Worm (Caenorhabditis elegans) whole organism, mixed stage, embryonic: ENCODE data around the gene prp-8.

Experiments used
- bed-3 ChIP-seq: fragments of 200-800 bp; sonication (Bioruptor generic); optimal IDR thresholded peaks from 3 replicates; lab custom pipeline; 2018; ENCODE audit warnings: mild to moderate bottlenecking, missing genetic modification characterization, moderate library complexity, missing compliant biosample characterization
- blmp-1 ChIP-seq: fragments of 150-350 bp; optimal IDR thresholded peaks from 2 replicates; lab custom pipeline; 2014; ENCODE audit warnings: missing biosample characterization, missing genetic modification characterization
- ceh-39 ChIP-seq: fragments of 150-350 bp; optimal IDR thresholded peaks from 2 replicates; lab custom pipeline; 2014; ENCODE audit warnings: missing biosample characterization, missing genetic modification characterization
- ceh-43 ChIP-seq: fragments of 200-800 bp; sonication (Bioruptor generic); optimal IDR thresholded peaks from 2 replicates; lab custom pipeline; 2018; ENCODE audit warnings: mild to moderate bottlenecking, missing genetic modification characterization, moderate library complexity, missing compliant biosample characterization
- ceh-83 ChIP-seq: fragments of 200-800 bp; sonication (Bioruptor generic); optimal IDR thresholded peaks from 2 replicates; lab custom pipeline; 2018; ENCODE audit warnings: mild to moderate bottlenecking, missing genetic modification characterization, missing compliant biosample characterization
- ces-1 ChIP-seq: fragments of 150-350 bp; optimal IDR thresholded peaks from 2 replicates; lab custom pipeline; 2014; ENCODE audit warnings: missing biosample characterization, missing genetic modification reagents, missing genetic modification characterization
- cnd-1 ChIP-seq: fragments of 200-800 bp; sonication (Bioruptor generic); optimal IDR thresholded peaks from 2 replicates; lab custom pipeline; 2018; ENCODE audit warnings: mild to moderate bottlenecking, missing genetic modification characterization, missing compliant biosample characterization
- drap-1 ChIP-seq: fragments of 200-800 bp; sonication (Bioruptor generic); optimal IDR thresholded peaks from 3 replicates; lab custom pipeline; 2018; ENCODE audit warnings: mild to moderate bottlenecking, missing genetic modification characterization, missing compliant biosample characterization
- elt-3 ChIP-seq: fragments of 150-350 bp; optimal IDR thresholded peaks from 2 replicates; lab custom pipeline; 2014; ENCODE audit warnings: missing biosample characterization, missing genetic modification characterization
- flh-1 ChIP-seq: fragments of 200-800 bp; sonication (Bioruptor generic); optimal IDR thresholded peaks from 2 replicates; lab custom pipeline; 2018; ENCODE audit warnings: mild to moderate bottlenecking, missing genetic modification characterization, moderate library complexity, missing compliant biosample characterization
- ham-2 ChIP-seq: fragments of 200-800 bp; sonication (Bioruptor generic); optimal IDR thresholded peaks from 2 replicates; lab custom pipeline; 2018; ENCODE audit warnings: mild to moderate bottlenecking, missing genetic modification characterization, missing compliant biosample characterization
- hlh-1 ChIP-seq: fragments of 150-350 bp; optimal IDR thresholded peaks from 2 replicates; lab custom pipeline; 2014; ENCODE audit warnings: missing biosample characterization, missing genetic modification reagents, missing genetic modification characterization
- lin-13 ChIP-seq: fragments of 150-350 bp; optimal IDR thresholded peaks from 2 replicates; lab custom pipeline; 2014; ENCODE audit warnings: missing biosample characterization, missing genetic modification characterization
- lsy-2 ChIP-seq: fragments of 150-350 bp; optimal IDR thresholded peaks from 2 replicates; lab custom pipeline; 2014; ENCODE audit warnings: missing biosample characterization, missing genetic modification characterization
- mab-5 ChIP-seq: fragments of 150-350 bp; optimal IDR thresholded peaks from 2 replicates; lab custom pipeline; 2014; ENCODE audit warnings: missing biosample characterization, missing genetic modification characterization
- mep-1 ChIP-seq: fragments of 150-350 bp; optimal IDR thresholded peaks from 2 replicates; lab custom pipeline; 2017; ENCODE audit warnings: missing biosample characterization, missing genetic modification reagents, missing genetic modification characterization, inconsistent platforms
- nhr-12 ChIP-seq: fragments of 150-350 bp; optimal IDR thresholded peaks from 2 replicates; lab custom pipeline; 2014; ENCODE audit warnings: missing biosample characterization, missing genetic modification characterization
- nhr-2 ChIP-seq: fragments of 150-350 bp; optimal IDR thresholded peaks from 2 replicates; lab custom pipeline; 2014; ENCODE audit warnings: missing biosample characterization, missing genetic modification characterization
- nhr-237 ChIP-seq: fragments of 150-350 bp; optimal IDR thresholded peaks from 2 replicates; lab custom pipeline; 2014; ENCODE audit warnings: missing biosample characterization, missing genetic modification characterization
- nhr-28 ChIP-seq: fragments of 150-350 bp; optimal IDR thresholded peaks from 2 replicates; lab custom pipeline; 2014; ENCODE audit warnings: missing biosample characterization, missing genetic modification characterization
- nhr-76 ChIP-seq: sonication (generic microtip); optimal IDR thresholded peaks from 2 replicates; lab custom pipeline; 2017; ENCODE audit warnings: missing biosample characterization, missing genetic modification characterization
- pha-4 ChIP-seq: fragments of 150-350 bp; optimal IDR thresholded peaks from 2 replicates; lab custom pipeline; 2018; ENCODE audit warnings: missing biosample characterization, missing genetic modification reagents, missing genetic modification characterization
- sem-2 ChIP-seq: fragments of 200-800 bp; sonication (Bioruptor generic); optimal IDR thresholded peaks from 2 replicates; lab custom pipeline; 2018; ENCODE audit warnings: mild to moderate bottlenecking, missing genetic modification characterization, missing compliant biosample characterization
- snpc-4 ChIP-seq: fragments of 150-350 bp; optimal IDR thresholded peaks from 2 replicates; lab custom pipeline; 2014; ENCODE audit warnings: missing biosample characterization, missing genetic modification characterization
- sptf-1 ChIP-seq: sonication (generic microtip); optimal IDR thresholded peaks from 2 replicates; lab custom pipeline; 2017; ENCODE audit warnings: mild to moderate bottlenecking, missing genetic modification characterization, moderate library complexity, missing compliant biosample characterization
- tbx-8 ChIP-seq: fragments of 200-800 bp; sonication (Bioruptor generic); optimal IDR thresholded peaks from 2 replicates; lab custom pipeline; 2018; ENCODE audit warnings: mild to moderate bottlenecking, missing genetic modification characterization, moderate library complexity, missing compliant biosample characterization
- unc-120 ChIP-seq: sonication (generic microtip); optimal IDR thresholded peaks from 2 replicates; lab custom pipeline; 2017; ENCODE audit warnings: missing genetic modification characterization, missing compliant biosample characterization; ENCODE audit not compliant: poor library complexity, severe bottlenecking
- unc-39 ChIP-seq: fragments of 150-350 bp; optimal IDR thresholded peaks from 2 replicates; lab custom pipeline; 2014; ENCODE audit warnings: missing biosample characterization, missing genetic modification characterization
- unc-62 ChIP-seq: fragments of 150-350 bp; optimal IDR thresholded peaks from 2 replicates; lab custom pipeline; 2014; ENCODE audit warnings: missing biosample characterization, missing genetic modification reagents, missing genetic modification characterization
- zip-8 ChIP-seq: fragments of 150-350 bp; optimal IDR thresholded peaks from 2 replicates; lab custom pipeline; 2014; ENCODE audit warnings: missing biosample characterization, missing genetic modification characterization
- ztf-11 ChIP-seq: fragments of 150-350 bp; optimal IDR thresholded peaks from 2 replicates; lab custom pipeline; 2014; ENCODE audit warnings: missing biosample characterization, missing genetic modification characterization

The prp-8 gene

DNA sequence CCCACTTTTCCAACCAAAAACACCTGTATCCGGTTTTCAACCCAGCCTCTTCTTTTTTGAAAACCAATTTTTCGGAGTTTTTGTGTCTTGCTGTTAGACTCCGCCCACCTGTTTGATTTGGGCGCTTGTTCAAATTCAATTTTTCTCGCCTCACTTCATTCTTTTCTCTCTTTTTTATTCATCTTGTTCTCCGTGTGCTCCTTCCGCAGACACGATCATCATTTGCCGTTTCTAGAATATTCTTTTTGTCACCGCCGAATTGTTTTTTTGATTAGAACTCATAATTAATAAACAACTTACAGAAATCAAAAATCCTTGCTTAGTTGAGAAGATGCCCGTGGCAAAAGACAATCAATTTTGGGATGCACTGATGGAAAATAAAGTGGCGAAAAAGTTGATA lies 14.8 kb downstream of the prp-8 start, which contains the start of gene C50C3.5:
Gene C50C3.5, plus strand, starts transcription at position 301 of the 400 bp plus-strand sequence.
- TF ChIP-seq lin-13 (tag; lab: Kevin White, UChicago) (no peak), nhr-28 (no peak), ceh-39 (tag; lab: Kevin White, UChicago) (no peak), nhr-237 (no peak), ham-2 (GFP tag; lab: Kevin White, UChicago) (no peak), nhr-2 (tag; lab: Kevin White, UChicago) (no peak), ceh-83 (GFP tag; lab: Kevin White, UChicago) (no peak), drap-1 (no peak), snpc-4 (no peak), mep-1 (tag; lab: Kevin White, UChicago) (no peak), cnd-1 (tag; lab: Kevin White, UChicago) (no peak), nhr-76 (tag; lab: Kevin White, UChicago) (no peak), ces-1 (no peak), tbx-8 (GFP tag; lab: Kevin White, UChicago) (no peak), flh-1 (GFP tag; lab: Kevin White, UChicago) (no peak), ceh-43 (GFP tag; lab: Kevin White, UChicago) (no peak), sptf-1 (tag; lab: Kevin White, UChicago) (no peak)

DNA sequence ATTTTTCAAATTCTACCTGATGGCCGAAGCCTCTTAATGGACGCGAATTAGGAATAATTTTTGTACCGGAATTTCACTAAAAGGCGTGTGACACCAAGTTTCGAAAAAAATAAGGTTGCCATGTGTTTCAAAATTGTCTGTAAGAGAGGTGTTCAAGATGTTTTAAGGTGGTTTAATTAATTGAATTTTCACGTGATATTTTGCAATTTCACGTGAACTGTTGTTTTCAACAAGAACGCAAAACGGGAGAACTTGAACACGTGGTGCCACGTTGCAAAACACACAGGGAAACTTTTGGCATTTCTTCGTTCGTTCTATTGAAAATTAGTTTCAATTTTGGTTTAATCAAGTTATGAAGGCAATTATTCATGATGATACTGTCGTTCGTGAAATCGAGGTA lies 17.4 kb downstream of the prp-8 start, which contains the start of gene spc-2:
Gene spc-2, plus strand, starts transcription at position 301 of the 400 bp plus-strand sequence.
- TF ChIP-seq lsy-2 (tag; lab: Kevin White, UChicago), result no peak
- no peak for TF ChIP-seq ztf-11 (tag; lab: Kevin White, UChicago)

DNA sequence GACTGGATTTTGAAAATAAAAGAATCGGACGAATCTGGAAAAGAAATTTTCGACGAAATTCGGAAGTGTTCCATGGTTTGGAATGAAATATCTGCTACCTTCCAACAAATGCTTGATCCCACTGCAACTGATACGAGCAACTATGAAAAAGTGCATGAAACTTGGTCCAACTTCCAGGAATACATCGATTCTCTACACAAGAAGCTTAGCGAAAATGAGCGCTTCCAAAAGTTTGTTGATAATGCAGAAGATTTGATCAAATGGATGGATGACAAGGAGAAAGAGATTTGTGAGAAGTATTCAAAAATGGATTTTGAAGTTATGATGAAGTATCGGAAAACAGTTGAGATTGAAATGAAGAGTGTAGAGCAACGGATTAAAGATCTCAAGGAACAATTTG lies 18.4 kb downstream of the prp-8 start:
- TF ChIP-seq nhr-28, result no peak
- TF ChIP-seq ces-1, result no peak
- TF ChIP-seq nhr-12 (tag; lab: Kevin White, UChicago), result no peak
- TF ChIP-seq ztf-11 (tag; lab: Kevin White, UChicago), result no peak
- TF ChIP-seq unc-62 (GFP tag; lab: Kevin White, UChicago), result no peak
- TF ChIP-seq nhr-76 (tag; lab: Kevin White, UChicago), result no peak
- TF ChIP-seq sptf-1 (tag; lab: Kevin White, UChicago), result no peak
- no peak for TF ChIP-seq cnd-1 (tag; lab: Kevin White, UChicago)
- no peak for TF ChIP-seq ceh-39 (tag; lab: Kevin White, UChicago)
- no peak for TF ChIP-seq tbx-8 (GFP tag; lab: Kevin White, UChicago)
- no peak for TF ChIP-seq snpc-4
- TF ChIP-seq unc-120 (tag; lab: Kevin White, UChicago), result no peak
- TF ChIP-seq nhr-2 (tag; lab: Kevin White, UChicago), result no peak

DNA sequence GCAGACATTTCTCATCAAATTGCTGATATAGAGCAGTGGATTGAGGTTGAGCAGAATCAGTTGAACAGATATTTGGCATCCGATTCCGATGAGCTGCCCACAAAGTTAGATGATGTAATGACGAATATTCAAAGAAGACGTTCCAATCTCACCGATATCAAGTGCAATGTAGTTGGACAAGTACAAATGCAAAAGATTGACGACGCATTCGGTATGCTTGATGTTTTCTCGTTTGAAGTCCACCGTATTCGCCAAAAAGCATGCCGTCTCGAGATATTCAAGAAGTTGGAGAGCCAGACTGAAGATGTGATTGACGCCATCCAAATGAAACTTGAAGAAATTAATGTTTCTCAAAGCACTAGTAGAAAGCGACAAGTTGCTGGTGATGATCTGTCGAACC lies 21.0 kb downstream of the prp-8 start:
- TF ChIP-seq nhr-12 (tag; lab: Kevin White, UChicago) (no peak), mep-1 (tag; lab: Kevin White, UChicago) (no peak), sptf-1 (tag; lab: Kevin White, UChicago) (no peak), hlh-1 (no peak), ceh-43 (GFP tag; lab: Kevin White, UChicago) (no peak), unc-39 (tag; lab: Kevin White, UChicago) (no peak), unc-62 (GFP tag; lab: Kevin White, UChicago) (no peak), bed-3 (GFP tag; lab: Kevin White, UChicago) (no peak), sem-2 (GFP tag; lab: Kevin White, UChicago) (no peak), pha-4 (tag; lab: Kevin White, UChicago) (no peak), zip-8 (tag; lab: Kevin White, UChicago) (no peak), elt-3 (tag; lab: Kevin White, UChicago) (no peak), nhr-28 (no peak)

DNA sequence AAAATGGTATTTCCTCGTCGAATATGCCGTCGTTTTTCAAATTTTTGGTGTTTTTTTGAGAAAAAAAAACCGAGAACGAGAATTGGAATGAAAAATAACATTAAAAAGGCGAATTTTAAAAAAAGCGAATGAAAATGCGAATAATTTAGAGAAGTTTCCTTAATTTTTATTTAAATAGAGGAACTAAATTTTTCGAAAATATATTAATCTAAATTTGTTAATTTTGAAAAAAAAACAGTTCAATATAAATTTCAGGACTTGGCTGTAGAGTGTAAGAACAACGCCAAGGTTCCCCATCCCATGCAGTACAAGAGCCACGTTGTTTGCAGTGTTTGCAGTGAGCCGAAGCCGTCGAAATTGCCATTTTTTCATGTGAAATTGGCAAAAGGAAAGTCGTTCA lies 26.3 kb downstream of the prp-8 start, which contains the start of gene C50C3.19:
Gene C50C3.19, plus strand, starts transcription at position 301 of the 400 bp plus-strand sequence.
- TF ChIP-seq elt-3 (tag; lab: Kevin White, UChicago), result no peak
- TF ChIP-seq nhr-237, result no peak
- TF ChIP-seq nhr-28, result no peak
- TF ChIP-seq ceh-39 (tag; lab: Kevin White, UChicago), result no peak
- TF ChIP-seq blmp-1 (tag; lab: Kevin White, UChicago), result no peak
- no peak for TF ChIP-seq nhr-76 (tag; lab: Kevin White, UChicago)
- no peak for TF ChIP-seq unc-39 (tag; lab: Kevin White, UChicago)
- TF ChIP-seq ceh-43 (GFP tag; lab: Kevin White, UChicago), result no peak
- TF ChIP-seq mab-5, result no peak
